Worm (Caenorhabditis elegans) whole organism, L4/young adult: ENCODE measurements around the gene cdkr-3.

Experiments used
- W03F9.2 ChIP-seq: fragments of 150-350 bp; optimal IDR thresholded peaks from 2 replicates; lab custom pipeline; 2014; ENCODE audit warnings: missing biosample characterization, missing genetic modification characterization
- dao-5 ChIP-seq: sonication (generic microtip); optimal IDR thresholded peaks from 2 replicates; lab custom pipeline; 2016; ENCODE audit warnings: missing genotype, missing genetic modification characterization, moderate library complexity, missing compliant biosample characterization
- him-1 ChIP-seq: sonication (generic microtip); optimal IDR thresholded peaks from 2 replicates; lab custom pipeline; 2016; ENCODE audit warnings: missing genotype, missing genetic modification reagents, missing genetic modification characterization, missing compliant biosample characterization

DNA sequence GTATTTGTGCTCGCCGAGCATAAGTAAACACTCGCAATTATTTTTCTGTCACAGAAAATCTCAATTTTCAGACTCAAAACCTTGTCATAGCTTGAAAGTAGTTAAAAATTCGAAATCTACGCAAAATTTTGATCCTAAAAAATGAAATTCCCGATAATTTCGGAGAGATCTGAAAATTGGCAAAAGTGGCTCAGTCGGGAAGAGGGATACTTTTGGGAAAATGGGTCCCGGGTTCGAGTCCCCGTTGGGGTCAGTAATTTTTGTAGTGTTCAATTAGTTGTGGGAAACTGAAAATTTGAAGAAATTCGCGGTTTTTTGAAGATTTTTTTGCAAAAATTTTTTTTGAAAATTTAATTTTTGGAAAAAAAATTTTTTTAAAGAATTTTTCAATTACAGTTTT is 7.0 kb downstream of the cdkr-3 start:
- no peak for TF ChIP-seq him-1 (tag; lab: Kevin White, UChicago)
- no peak for TF ChIP-seq W03F9.2 (tag; lab: Kevin White, UChicago)
- no peak for TF ChIP-seq dao-5
